Fruit fly (Drosophila melanogaster) whole organism: Measurements from ENCODE around the gene Uch.

Experiments used
- CG8478 ChIP-seq: fragments of >200 bp; optimal IDR thresholded peaks from 2 replicates; lab custom pipeline; 2018; ENCODE audit warnings: inconsistent platforms
- Dll ChIP-seq: fragments of >200 bp; optimal IDR thresholded peaks from 2 replicates; lab custom pipeline; 2017
- EcR ChIP-seq, 2 experiments: fragments of >200 bp; optimal IDR thresholded peaks; 2 replicates each; lab custom pipeline; 2017; ENCODE audit warnings: missing biosample characterization in 2 of 2, missing genetic modification characterization in 2 of 2, missing genetic modification reagents in 2 of 2
- pan ChIP-seq: fragments of >200 bp; optimal IDR thresholded peaks from 2 replicates; lab custom pipeline; 2017
- psq ChIP-seq: fragments of >200 bp; optimal IDR thresholded peaks from 2 replicates; lab custom pipeline; 2017
- usp ChIP-seq: fragments of >200 bp; optimal IDR thresholded peaks from 2 replicates; lab custom pipeline; 2017; ENCODE audit warnings: missing biosample characterization, missing genetic modification characterization, mixed read lengths

Uch gene

dm6 chr2L:2184129-2184528 lies 29.9 kb downstream of the Uch start:
- TF ChIP-seq Dll (lab: Kevin White, UChicago) (no peak), pan (lab: Kevin White, UChicago) (no peak), psq (lab: Kevin White, UChicago) (no peak)

DNA sequence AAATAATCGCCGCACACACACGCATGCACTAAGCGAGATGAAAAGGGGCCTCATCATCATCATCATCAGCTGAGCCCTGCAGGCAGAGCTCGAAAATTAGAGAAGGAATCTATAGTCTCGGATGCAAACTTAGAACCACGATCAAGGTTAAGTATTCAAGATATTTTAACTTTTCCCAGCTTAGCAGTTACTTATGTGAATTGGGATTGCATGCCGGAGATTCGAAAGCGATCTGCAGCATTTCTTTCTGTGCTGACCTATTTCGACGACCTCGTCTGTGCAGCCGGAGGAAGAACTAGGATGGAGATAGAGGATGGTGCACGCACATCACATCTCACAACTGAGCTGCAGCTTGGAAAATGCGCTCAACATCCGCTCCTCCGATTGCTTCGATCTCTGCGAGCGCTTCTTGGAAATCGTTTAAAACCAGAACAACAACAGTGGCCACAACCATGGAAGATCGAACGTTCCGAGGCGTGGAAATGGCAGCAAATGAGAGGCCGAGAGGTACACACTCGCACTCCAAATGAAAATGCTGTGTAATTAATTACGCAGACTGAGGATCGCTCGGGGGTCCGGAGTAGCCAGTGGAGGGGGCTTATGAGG lies 31.2 kb downstream of the Uch start:
- TF ChIP-seq CG8478 (lab: Kevin White, UChicago) (no peak), Dll (lab: Kevin White, UChicago) (no peak), psq (lab: Kevin White, UChicago) (no peak), EcR (GFP tag; optimal IDR thresholded peaks at IDR 0.05; lab: Kevin White, UChicago) (no peak), usp (GFP tag; lab: Kevin White, UChicago) (no peak), pan (lab: Kevin White, UChicago) (no peak)

- TF ChIP-seq psq (lab: Kevin White, UChicago) = no peak
- TF ChIP-seq pan (lab: Kevin White, UChicago) = peak; percentile 28
Measured at dm6 chr2L:2181971-2182643, 31.9 kb downstream of the Uch start.

- TF ChIP-seq psq (lab: Kevin White, UChicago) (no peak), pan (lab: Kevin White, UChicago) (no peak), usp (GFP tag; lab: Kevin White, UChicago) (no peak), CG8478 (lab: Kevin White, UChicago) (no peak), Dll (lab: Kevin White, UChicago) (no peak), EcR (GFP tag; optimal IDR thresholded peaks at IDR 0.05; lab: Kevin White, UChicago) (no peak)
Measured at dm6 chr2L:2180665-2181064, 33.3 kb downstream of the Uch start.

- TF ChIP-seq pan (lab: Kevin White, UChicago) = no peak
- TF ChIP-seq psq (lab: Kevin White, UChicago) = no peak
- no peak for TF ChIP-seq EcR (GFP tag; optimal IDR thresholded peaks at IDR 0.05; lab: Kevin White, UChicago)
- TF ChIP-seq Dll (lab: Kevin White, UChicago) = no peak
- TF ChIP-seq CG8478 (lab: Kevin White, UChicago) = no peak
- TF ChIP-seq usp (GFP tag; lab: Kevin White, UChicago) = no peak
Measured at dm6 chr2L:2180120-2180539, 33.9 kb downstream of the Uch start.

- TF ChIP-seq pan (lab: Kevin White, UChicago) (no peak), EcR (GFP tag; optimal IDR thresholded peaks at IDR 0.05; lab: Kevin White, UChicago) (no peak), CG8478 (lab: Kevin White, UChicago) (no peak)
Measured at dm6 chr2L:2179366-2179765, 34.6 kb downstream of the Uch start.

DNA sequence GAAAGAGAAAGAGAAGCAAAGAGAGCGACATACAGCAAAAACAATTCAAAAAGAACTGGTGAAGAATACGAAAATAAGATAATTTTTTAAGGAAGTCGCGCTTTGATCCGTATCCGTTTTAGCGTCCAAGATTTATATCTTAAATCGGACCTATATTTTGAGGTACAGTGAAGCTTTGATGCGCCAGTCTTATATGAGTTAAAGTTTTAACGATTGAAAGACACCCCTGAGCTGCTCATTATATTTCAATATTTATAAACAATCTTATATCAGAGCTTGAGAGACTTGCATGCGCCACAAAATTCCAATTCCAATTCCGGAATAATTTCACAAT lies 35.2 kb downstream of the Uch start:
- no peak for TF ChIP-seq CG8478 (lab: Kevin White, UChicago)

dm6 chr2L:2177969-2178809 lies 35.8 kb downstream of the Uch start, which contains the start of gene aop:
Gene aop (minus strand): TSS chr2L:2178754.
- no peak for TF ChIP-seq usp (GFP tag; lab: Kevin White, UChicago)
- no peak for TF ChIP-seq psq (lab: Kevin White, UChicago)

dm6 chr2L:2177312-2177968 lies 36.6 kb downstream of the Uch start:
- no peak for TF ChIP-seq usp (GFP tag; lab: Kevin White, UChicago)
- TF ChIP-seq CG8478 (lab: Kevin White, UChicago) = no peak
- TF ChIP-seq Dll (lab: Kevin White, UChicago) = no peak
- no peak for TF ChIP-seq EcR (GFP tag; optimal IDR thresholded peaks at IDR 0.05; lab: Kevin White, UChicago)

DNA sequence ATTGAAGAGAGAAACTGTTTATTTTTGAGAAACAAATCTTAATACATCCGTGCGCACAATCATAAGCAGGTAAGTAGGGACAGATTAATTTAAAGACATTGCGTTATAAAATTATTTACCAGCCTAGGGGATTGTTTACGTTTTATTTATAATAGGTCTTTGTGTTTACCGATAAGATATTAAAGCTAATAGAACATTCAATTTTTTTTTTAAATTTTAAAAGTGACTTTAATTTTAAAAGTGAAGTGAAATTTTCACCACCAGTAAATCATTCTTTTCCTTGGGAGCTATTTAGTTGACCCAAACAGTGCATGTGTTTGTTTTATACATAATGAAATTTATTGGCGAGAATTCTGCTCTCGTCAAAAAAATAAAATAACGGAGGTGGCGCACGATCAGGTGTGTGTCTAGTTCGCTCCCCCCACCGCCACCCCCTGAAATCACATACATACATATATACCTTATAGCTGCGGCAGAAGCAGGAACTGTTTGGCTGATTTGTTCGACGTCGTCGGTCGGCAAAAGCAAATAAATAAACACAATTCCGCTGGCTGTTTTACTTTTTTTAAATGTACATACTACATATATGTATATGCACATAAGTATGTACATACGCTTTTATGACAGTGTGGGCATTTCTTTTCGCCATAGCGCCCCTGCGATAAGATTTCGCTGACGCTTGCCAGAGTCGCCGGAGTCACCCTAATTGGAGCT lies 37.9 kb downstream of the Uch start:
- TF ChIP-seq EcR (GFP tag; optimal IDR thresholded peaks at IDR 0.05; lab: Kevin White, UChicago) (no peak), pan (lab: Kevin White, UChicago) (no peak), usp (GFP tag; lab: Kevin White, UChicago) (no peak)

DNA sequence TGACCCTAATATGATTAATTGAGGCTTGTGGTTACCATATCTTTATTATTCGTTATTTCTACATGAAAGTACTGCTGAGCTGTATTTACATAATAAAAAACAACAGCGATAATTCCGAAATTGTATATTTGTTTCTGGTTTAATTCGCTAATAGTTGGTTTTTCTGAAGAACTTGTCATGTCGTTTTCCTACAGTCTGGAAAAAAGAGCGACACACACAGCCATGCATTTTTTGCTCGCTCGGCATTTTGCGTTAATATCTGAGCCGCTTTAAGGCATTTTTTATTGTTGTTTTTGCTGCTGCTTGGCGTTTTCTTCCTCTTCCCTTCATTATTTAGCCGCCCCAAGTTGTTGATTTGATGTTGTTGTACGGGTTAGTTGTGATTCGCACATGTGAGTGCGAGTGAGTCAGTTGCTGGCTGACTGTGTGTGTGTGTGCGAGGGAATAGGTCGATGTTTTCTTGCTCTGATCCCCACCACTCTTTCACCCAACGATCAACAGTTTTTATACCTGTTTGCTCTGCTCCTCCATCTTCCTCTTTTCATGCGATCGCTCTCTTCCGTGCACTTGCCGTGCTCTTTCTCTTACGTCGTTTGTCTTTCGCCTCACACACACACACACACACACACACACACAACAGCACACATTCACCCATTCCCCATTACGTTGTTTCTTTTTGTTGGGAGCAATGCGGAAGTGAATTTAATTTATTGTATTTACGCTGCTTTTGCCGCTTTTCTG lies 38.8 kb downstream of the Uch start:
- peak; percentile 56 to 73 for TF ChIP-seq EcR (GFP tag; optimal IDR thresholded peaks at IDR 0.05; lab: Kevin White, UChicago)
- no peak for TF ChIP-seq psq (lab: Kevin White, UChicago)
- no peak for TF ChIP-seq Dll (lab: Kevin White, UChicago)
- TF ChIP-seq CG8478 (lab: Kevin White, UChicago) = peak; percentile 24
- no peak for TF ChIP-seq usp (GFP tag; lab: Kevin White, UChicago)
- TF ChIP-seq pan (lab: Kevin White, UChicago) = no peak
